Worm (Caenorhabditis elegans): ENCODE data around the gene dgk-2.
A peak's percentile ranks its signal among the peaks of the same experiment; 100 is the strongest.

ce11 chrX:4523887-4524350, 19.7 kb upstream of the dgk-2 start, which contains the start of gene pdi-2:
- TF ChIP-seq ceh-82 (tag; optimal IDR thresholded peaks at IDR 0.05) (no peak), dmd-4 (tag; optimal IDR thresholded peaks at IDR 0.05) (no peak), nhr-12 (tag; optimal IDR thresholded peaks at IDR 0.05) (no peak), mab-5 (tag; optimal IDR thresholded peaks at IDR 0.05) (peak; percentile 41), ama-1 (optimal IDR thresholded peaks at IDR 0.05) (peak; percentile 85), nhr-25 (tag; optimal IDR thresholded peaks at IDR 0.05) (peak; percentile 82), ZK546.5 (tag; optimal IDR thresholded peaks at IDR 0.05) (peak; percentile 8), egl-27 (tag; optimal IDR thresholded peaks at IDR 0.05) (peak; percentile 71), lin-13 (GFP tag; optimal IDR thresholded peaks at IDR 0.05) (peak; percentile 76), ztf-11 (tag; optimal IDR thresholded peaks at IDR 0.05) (no peak), unc-39 (tag; optimal IDR thresholded peaks at IDR 0.05) (no peak), nhr-6 (tag; optimal IDR thresholded peaks at IDR 0.05) (no peak), nhr-10 (tag; optimal IDR thresholded peaks at IDR 0.05) (no peak), unc-55 (GFP tag; optimal IDR thresholded peaks at IDR 0.05) (peak; percentile 54)
